Worm (Caenorhabditis elegans) whole organism, L1 larva: ENCODE measurements around the gene wdr-83.

Experiments used
- alr-1 ChIP-seq: fragments of 200-800 bp; sonication (Bioruptor generic); optimal IDR thresholded peaks from 2 replicates; lab custom pipeline; 2018; ENCODE audit warnings: borderline replicate concordance, mild to moderate bottlenecking, missing genetic modification characterization, missing compliant biosample characterization
- dpl-1 ChIP-seq, 3 experiments: fragments of 150-350 bp in 2 of 3; sonication (generic microtip) in 1 of 3; optimal IDR thresholded peaks; 2 replicates each; lab custom pipeline; 2014 to 2017; ENCODE audit warnings: missing biosample characterization in 3 of 3, missing genetic modification characterization in 3 of 3, missing genetic modification reagents in 3 of 3
- snpc-4 ChIP-seq: fragments of 150-350 bp; optimal IDR thresholded peaks from 2 replicates; lab custom pipeline; 2014; ENCODE audit warnings: missing biosample characterization, missing genetic modification characterization
- unc-86 ChIP-seq: sonication (generic microtip); optimal IDR thresholded peaks from 2 replicates; lab custom pipeline; 2016; ENCODE audit warnings: missing genetic modification characterization, missing compliant biosample characterization

DNA sequence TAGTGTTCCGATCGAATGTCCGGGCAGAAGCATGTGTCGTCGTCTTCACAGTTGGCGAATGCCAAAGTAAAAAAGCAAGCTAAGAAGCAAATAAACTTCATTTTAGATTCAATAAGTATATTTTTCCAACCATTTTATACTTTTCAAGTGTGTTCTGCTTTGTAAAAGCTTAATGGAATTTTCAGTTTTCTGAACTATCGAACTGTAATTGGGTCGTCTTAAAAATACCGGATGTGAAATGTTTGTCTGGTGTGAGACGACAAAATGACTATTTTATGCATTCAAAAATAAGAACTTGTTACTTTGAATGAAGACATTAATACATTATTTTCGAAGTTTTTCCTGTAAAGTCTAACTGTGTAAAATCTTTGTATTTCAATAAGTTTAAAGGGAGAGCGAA lies 32.9 kb downstream of the wdr-83 start, which contains the start of gene F59A6.11:
- TF ChIP-seq snpc-4 (tag; lab: Kevin White, UChicago) = no peak
- no peak for TF ChIP-seq alr-1 (tag; lab: Kevin White, UChicago)
- TF ChIP-seq unc-86 (tag; lab: Kevin White, UChicago) = no peak
- no peak for TF ChIP-seq dpl-1 (GFP tag; optimal IDR thresholded peaks at IDR 0.05; lab: Kevin White, UChicago)
